Worm (Caenorhabditis elegans): Measurements from ENCODE around the gene gst-6.
"Not testable (repeated sequence)": the region's sequence is repeated elsewhere in the genome, so short reads cannot be mapped to it uniquely, and the experiment has no call there.

gst-6 gene

DNA sequence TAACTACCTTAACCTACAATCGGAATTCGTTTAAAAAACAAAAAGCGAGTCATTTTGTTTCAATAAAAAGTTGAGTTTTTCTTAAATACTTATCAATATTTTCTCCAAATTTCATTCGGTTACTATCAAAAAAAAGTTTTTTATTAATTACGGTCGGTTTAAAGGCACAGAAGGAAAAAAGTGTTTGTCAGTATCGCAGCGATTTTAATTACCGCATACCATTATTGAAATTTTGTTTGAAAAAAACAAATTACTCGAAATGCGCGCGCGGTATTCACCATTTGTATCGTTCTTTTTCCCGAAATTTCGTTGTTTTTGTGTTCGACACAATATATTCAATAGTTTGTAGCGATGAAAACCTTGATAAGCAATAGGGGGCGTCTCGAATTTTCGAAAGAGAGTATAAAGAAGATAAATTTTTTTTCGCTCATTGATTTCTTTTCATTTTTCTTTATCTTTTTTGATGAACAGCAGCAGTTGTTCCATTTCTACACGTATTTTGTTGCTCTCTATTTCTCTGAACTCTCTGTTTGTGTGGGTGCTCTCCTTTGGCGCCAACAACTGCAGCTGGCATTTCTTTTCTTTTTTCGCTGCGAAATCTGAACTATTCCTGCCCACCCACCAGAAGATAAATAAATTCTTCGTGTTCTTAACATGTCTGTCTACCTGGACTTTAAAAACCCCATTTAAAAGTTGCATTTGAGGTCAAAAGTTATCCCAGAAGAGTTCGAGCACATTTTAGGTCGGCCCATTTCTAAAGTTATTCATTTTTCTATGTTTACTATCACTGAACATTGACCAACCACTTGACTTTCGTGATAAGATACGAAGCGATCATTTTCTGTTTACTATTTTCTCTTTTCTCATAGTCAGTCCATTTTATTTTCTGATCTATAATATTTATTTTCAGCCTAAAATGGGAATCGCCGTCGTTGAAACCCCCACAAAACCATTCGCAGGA, 9.1 kb downstream of the gst-6 start, which contains the start of gene pgm-1 (continued):
- peak; percentile 14 for TF ChIP-seq unc-130 (tag; optimal IDR thresholded peaks at IDR 0.05)

- peak; percentile 0 to 7 for TF ChIP-seq efl-1 (optimal IDR thresholded peaks at IDR 0.05)
- peak in 1 of 2 experiments; percentile 55 for TF ChIP-seq efl-1 (GFP tag; optimal IDR thresholded peaks at IDR 0.05 in 1 of 2)
- TF ChIP-seq swsn-7 (tag; optimal IDR thresholded peaks at IDR 0.05): peak; percentile 7
- no peak for TF ChIP-seq isw-1 (GFP tag; IDR thresholded peaks at IDR 0.05)
- TF ChIP-seq nhr-47 (tag; optimal IDR thresholded peaks at IDR 0.05): peak; percentile 16
- peak; percentile 17 for TF ChIP-seq lin-14 (GFP tag; optimal IDR thresholded peaks at IDR 0.05)
- TF ChIP-seq ama-1 (optimal IDR thresholded peaks at IDR 0.05): peak; percentile 77
- peak; percentile 60 for TF ChIP-seq nhr-85 (tag)
- TF ChIP-seq nhr-84 (tag; optimal IDR thresholded peaks at IDR 0.05): no peak
- peak; percentile 38 for TF ChIP-seq mep-1 (tag; optimal IDR thresholded peaks at IDR 0.05)
- peak; percentile 63 for TF ChIP-seq elt-2 (tag; optimal IDR thresholded peaks at IDR 0.05)
- TF ChIP-seq elt-3 (tag; optimal IDR thresholded peaks at IDR 0.05): peak in 1 of 6 experiments; percentile 34
- TF ChIP-seq pax-3 (tag; optimal IDR thresholded peaks at IDR 0.05): no peak
- peak in 1 of 3 experiments; percentile 8 for TF ChIP-seq dpl-1 (GFP tag; optimal IDR thresholded peaks at IDR 0.05)
- peak; percentile 66 for TF ChIP-seq nhr-71 (tag; optimal IDR thresholded peaks at IDR 0.05)
- TF ChIP-seq lin-35 (GFP tag; optimal IDR thresholded peaks at IDR 0.05): peak in 1 of 2 experiments; percentile 34
- peak; percentile 47 for TF ChIP-seq nhr-20 (tag; optimal IDR thresholded peaks at IDR 0.05)
- no peak for TF ChIP-seq F16B12.6 (tag; optimal IDR thresholded peaks at IDR 0.05)
- peak; percentile 38 for TF ChIP-seq snu-23 (GFP tag; optimal IDR thresholded peaks at IDR 0.05)
- TF ChIP-seq skn-1 (tag; optimal IDR thresholded peaks at IDR 0.05): peak; percentile 37
- TF ChIP-seq rnt-1 (tag; optimal IDR thresholded peaks at IDR 0.05): no peak
- no peak for TF ChIP-seq lin-13 (GFP tag; optimal IDR thresholded peaks at IDR 0.05)
- peak; percentile 26 for TF ChIP-seq fkh-8 (tag; optimal IDR thresholded peaks at IDR 0.05)
- TF ChIP-seq aly-2 (tag; optimal IDR thresholded peaks at IDR 0.05): peak; percentile 80
- TF ChIP-seq nhr-19 (GFP tag; conservative IDR thresholded peaks at IDR 0.05): peak; percentile 21; the same call in 1 of the 2 replicates
Measured at ce11 chrII:4891012-4891775, 11.5 kb downstream of the gst-6 start, which contains the start of gene gst-9. gst-9 (plus strand) TSS chrII:4891585.

- TF ChIP-seq xbp-1 (tag; optimal IDR thresholded peaks at IDR 0.05): no peak
- TF ChIP-seq sup-37 (GFP tag; optimal IDR thresholded peaks at IDR 0.05): no peak
- TF ChIP-seq snpc-4 (tag; optimal IDR thresholded peaks at IDR 0.05): no peak
- TF ChIP-seq egl-27 (tag; optimal IDR thresholded peaks at IDR 0.05): no peak
- no peak for TF ChIP-seq fkh-4 (tag; optimal IDR thresholded peaks at IDR 0.05; ENCODE audit: borderline replicate concordance)
Measured at ce11 chrII:4892594-4892993, 12.9 kb downstream of the gst-6 start, which contains the start of gene msp-33. msp-33 (minus strand) TSS chrII:4892694.

DNA sequence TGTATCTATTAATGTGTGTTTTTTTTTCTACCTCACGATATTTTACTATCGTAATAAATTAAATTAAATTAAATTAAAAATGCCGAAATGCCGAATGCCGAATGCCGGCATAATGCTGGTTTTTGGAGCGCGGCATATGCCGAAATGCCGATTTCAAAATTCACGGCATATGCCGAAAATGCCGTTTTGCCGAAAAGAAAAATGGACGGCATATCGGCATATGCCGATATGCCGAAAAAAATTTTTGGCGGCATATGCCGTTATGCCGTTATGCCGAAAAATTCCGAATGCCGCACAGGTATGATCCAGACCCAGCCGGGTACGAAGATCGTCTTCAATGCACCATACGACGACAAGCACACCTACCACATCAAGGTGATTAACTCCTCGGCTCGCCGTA, 18.8 kb downstream of the gst-6 start, which contains the start of gene msp-32:
Gene msp-32, plus strand, starts transcription at position 301 of the 400 bp plus-strand sequence.
- TF ChIP-seq aly-2, aha-1, unc-30 (tag; optimal IDR thresholded peaks at IDR 0.05): not testable (repeated sequence)
